Worm (Caenorhabditis elegans): ENCODE results near the gene C55A6.4.

- no peak for TF ChIP-seq Y95B8A.8 (GFP tag; IDR thresholded peaks at IDR 0.05)
- no peak for TF ChIP-seq hmg-20 (GFP tag; IDR thresholded peaks at IDR 0.05)
- no peak for TF ChIP-seq B0336.3 (GFP tag; IDR thresholded peaks at IDR 0.05)
These were observed 31.3 kb upstream of the C55A6.4 start, which contains the start of the genes F38B7.17 and F38B7.3 for ce11 chrV:11548914-11549406.

All from whole organism, young adult.